Worm (Caenorhabditis elegans): ENCODE data around the gene mtrr-1.

mtrr-1 gene

DNA sequence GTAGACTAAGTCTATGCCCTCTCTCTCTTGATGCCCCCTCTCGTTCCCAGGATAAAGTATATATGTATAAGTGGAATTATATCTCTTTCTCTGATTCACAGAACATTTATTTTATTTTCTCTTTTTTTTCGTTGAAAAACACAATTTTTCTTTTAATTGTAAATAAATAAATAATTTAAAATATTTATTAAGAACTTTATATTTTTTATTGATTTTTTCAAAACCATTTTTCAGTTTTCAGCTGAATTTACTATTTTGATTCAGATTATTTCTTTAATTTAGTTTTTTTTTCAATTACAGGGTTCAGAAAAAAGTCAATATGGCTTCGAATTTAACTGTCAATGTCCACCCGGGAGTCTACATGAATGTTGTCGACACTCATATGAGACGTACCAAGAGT, 45.6 kb downstream of the mtrr-1 start, which contains the start of gene eif-3.F:
eif-3.F (plus strand) TSS at position 301 of the 400 bp plus-strand sequence.
- TF ChIP-seq Y116A8C.19 (tag; optimal IDR thresholded peaks at IDR 0.05; ENCODE audit: borderline replicate concordance) (no peak), pag-3 (tag; optimal IDR thresholded peaks at IDR 0.05; ENCODE audit: borderline replicate concordance, insufficient read depth) (no peak)

DNA sequence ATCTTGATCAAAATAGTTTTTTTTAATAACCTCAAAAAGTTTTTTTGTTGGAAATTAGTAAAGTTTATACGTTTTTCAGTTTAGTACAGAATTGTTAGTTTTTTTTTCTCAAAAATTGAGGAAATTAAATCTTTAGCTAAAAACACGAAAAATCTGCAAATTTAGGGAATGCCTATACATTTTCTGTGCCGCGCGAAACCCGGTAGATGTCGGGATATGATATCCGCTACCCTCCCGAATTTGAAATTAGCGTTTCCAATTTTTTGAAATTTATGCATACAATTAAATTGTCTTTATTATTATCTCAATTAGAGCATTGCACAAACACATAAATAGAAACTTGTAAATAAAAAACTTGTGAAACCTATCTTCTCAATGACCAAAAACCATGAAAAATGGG, 47.3 kb downstream of the mtrr-1 start:
- TF ChIP-seq nhr-76 (tag; optimal IDR thresholded peaks at IDR 0.05) (no peak), swsn-7 (tag; optimal IDR thresholded peaks at IDR 0.05) (no peak), F16B12.6 (tag; optimal IDR thresholded peaks at IDR 0.05) (no peak), C16A3.4 (tag; optimal IDR thresholded peaks at IDR 0.05) (no peak), hpl-2 (GFP tag; optimal IDR thresholded peaks at IDR 0.05) (no peak), nhr-20 (tag; optimal IDR thresholded peaks at IDR 0.05) (no peak), hlh-4 (tag; optimal IDR thresholded peaks at IDR 0.05) (no peak), pag-3 (tag; optimal IDR thresholded peaks at IDR 0.05; ENCODE audit: borderline replicate concordance, insufficient read depth) (no peak), aly-2 (tag; optimal IDR thresholded peaks at IDR 0.05) (no peak), unc-86 (tag; optimal IDR thresholded peaks at IDR 0.05) (no peak), nhr-11 (tag; optimal IDR thresholded peaks at IDR 0.05) (no peak), ceh-90 (tag; optimal IDR thresholded peaks at IDR 0.05) (no peak), mep-1 (tag; optimal IDR thresholded peaks at IDR 0.05) (no peak), lsy-2 (tag; optimal IDR thresholded peaks at IDR 0.05) (no peak), ceh-8 (GFP tag; optimal IDR thresholded peaks at IDR 0.05) (no peak), isw-1 (GFP tag; IDR thresholded peaks at IDR 0.05) (no peak), unc-30 (tag; optimal IDR thresholded peaks at IDR 0.05) (no peak), lin-13 (GFP tag; optimal IDR thresholded peaks at IDR 0.05) (no peak), ces-1 (GFP tag; optimal IDR thresholded peaks at IDR 0.05) (no peak)

DNA sequence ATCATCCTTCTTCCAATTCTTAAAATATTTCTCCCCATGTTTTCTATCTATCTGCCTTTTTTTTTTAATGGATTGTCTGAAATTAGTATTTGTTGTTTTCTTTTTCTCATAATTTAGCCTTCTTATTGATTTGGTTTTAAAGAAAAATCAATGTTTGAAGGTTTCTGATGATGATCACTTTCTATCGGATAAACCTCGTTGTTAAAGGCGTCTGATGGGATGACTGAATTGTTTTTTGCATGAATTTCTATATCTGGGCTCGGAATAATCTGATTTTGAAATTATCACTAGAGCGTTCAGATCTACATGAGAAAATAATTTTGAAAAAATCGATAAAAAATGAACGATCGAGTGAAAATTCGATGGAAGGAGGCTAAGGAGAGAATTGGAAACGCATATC, 47.9 kb downstream of the mtrr-1 start, which contains the start of gene scp-1:
scp-1 (plus strand) TSS at position 301 of the 400 bp plus-strand sequence.
- no peak for TF ChIP-seq nhr-76 (tag; optimal IDR thresholded peaks at IDR 0.05)
- TF ChIP-seq nhr-20 (tag; optimal IDR thresholded peaks at IDR 0.05): no peak

- no peak for TF ChIP-seq nhr-90 (tag; optimal IDR thresholded peaks at IDR 0.05; ENCODE audit: poor library complexity)
- TF ChIP-seq mep-1 (tag; optimal IDR thresholded peaks at IDR 0.05): peak; percentile 32
Measured at ce11 chrII:9336651-9337050, 50.9 kb downstream of the mtrr-1 start.

Measured in whole organism, L1 larva.